Worm (Caenorhabditis elegans): ENCODE data around the gene C18D4.4.

The C18D4.4 gene

ce11 chrV:17513831-17514230 is 17.5 kb downstream of the C18D4.4 start:
- TF ChIP-seq ceh-19 (GFP tag; optimal IDR thresholded peaks at IDR 0.05) (no peak), rnt-1 (tag; optimal IDR thresholded peaks at IDR 0.05) (no peak), hlh-15 (tag; optimal IDR thresholded peaks at IDR 0.05) (no peak), fkh-6 (tag; optimal IDR thresholded peaks at IDR 0.05) (no peak), pros-1 (tag; optimal IDR thresholded peaks at IDR 0.05) (no peak), elt-4 (tag; optimal IDR thresholded peaks at IDR 0.05) (no peak), mec-3 (tag; optimal IDR thresholded peaks at IDR 0.05; ENCODE audit: borderline replicate concordance) (no peak), zip-5 (tag; optimal IDR thresholded peaks at IDR 0.05) (no peak), odd-2 (tag; optimal IDR thresholded peaks at IDR 0.05) (no peak), unc-3 (GFP tag; conservative IDR thresholded peaks at IDR 0.05) (no peak), unc-3 (tag; optimal IDR thresholded peaks at IDR 0.05) (no peak), C38D4.7 (GFP tag; optimal IDR thresholded peaks at IDR 0.05) (no peak), ceh-30 (tag; optimal IDR thresholded peaks at IDR 0.05) (no peak), syd-9 (tag; optimal IDR thresholded peaks at IDR 0.05) (no peak), ztf-16 (tag; optimal IDR thresholded peaks at IDR 0.05) (no peak), ama-1 (optimal IDR thresholded peaks at IDR 0.05) (no peak), lin-11 (tag; optimal IDR thresholded peaks at IDR 0.05) (no peak), gmeb-2 (tag; optimal IDR thresholded peaks at IDR 0.05) (no peak), pat-9 (tag; optimal IDR thresholded peaks at IDR 0.05) (no peak)

ce11 chrV:17512763-17513162 is 18.5 kb downstream of the C18D4.4 start:
- TF ChIP-seq ceh-45 (GFP tag; IDR thresholded peaks at IDR 0.05) (no peak), pag-3 (tag; optimal IDR thresholded peaks at IDR 0.05; ENCODE audit: borderline replicate concordance) (peak; percentile 78)

- TF ChIP-seq unc-55 (GFP tag; optimal IDR thresholded peaks at IDR 0.05), result no peak
- TF ChIP-seq hlh-13 (GFP tag; optimal IDR thresholded peaks at IDR 0.05), result no peak
- no peak for TF ChIP-seq ceh-19 (GFP tag; optimal IDR thresholded peaks at IDR 0.05)
Observed at ce11 chrV:17508493-17508892, 22.8 kb downstream of the C18D4.4 start, which contains the start of gene srw-32. TSS of gene srw-32 (plus strand) at chrV:17508793.

ce11 chrV:17506289-17506688 is 25.0 kb downstream of the C18D4.4 start, which contains the start of gene srw-31:
TSS of gene srw-31 (plus strand) at chrV:17506589.
- no peak for TF ChIP-seq ceh-45 (GFP tag; IDR thresholded peaks at IDR 0.05)
- no peak for TF ChIP-seq lin-11 (tag; optimal IDR thresholded peaks at IDR 0.05)
- TF ChIP-seq unc-55 (GFP tag; optimal IDR thresholded peaks at IDR 0.05), result no peak
- no peak for TF ChIP-seq ceh-22 (tag; optimal IDR thresholded peaks at IDR 0.05)
- no peak for TF ChIP-seq ets-4 (tag; optimal IDR thresholded peaks at IDR 0.05)
- no peak for TF ChIP-seq npax-4 (tag; optimal IDR thresholded peaks at IDR 0.05)
- TF ChIP-seq ceh-34 (tag; optimal IDR thresholded peaks at IDR 0.05), result no peak
- no peak for TF ChIP-seq ceh-30 (tag; optimal IDR thresholded peaks at IDR 0.05)
- no peak for TF ChIP-seq sox-2 (GFP tag; IDR thresholded peaks at IDR 0.05)
- no peak for TF ChIP-seq dmd-4 (tag; optimal IDR thresholded peaks at IDR 0.05; ENCODE audit: borderline replicate concordance)
- TF ChIP-seq pat-9 (tag; optimal IDR thresholded peaks at IDR 0.05), result no peak
- TF ChIP-seq pha-2 (tag; optimal IDR thresholded peaks at IDR 0.05), result no peak
- TF ChIP-seq fax-1 (tag; optimal IDR thresholded peaks at IDR 0.05), result no peak
- no peak for TF ChIP-seq unc-86 (tag; optimal IDR thresholded peaks at IDR 0.05)
- TF ChIP-seq syd-9 (tag; optimal IDR thresholded peaks at IDR 0.05), result no peak
- no peak for TF ChIP-seq odd-2 (tag; optimal IDR thresholded peaks at IDR 0.05)
- no peak for TF ChIP-seq ceh-24 (tag; optimal IDR thresholded peaks at IDR 0.05)
- no peak for TF ChIP-seq ref-2 (tag; optimal IDR thresholded peaks at IDR 0.05)
- no peak for TF ChIP-seq ceh-14 (tag; optimal IDR thresholded peaks at IDR 0.05)

ce11 chrV:17500055-17500454 is 31.3 kb downstream of the C18D4.4 start:
- TF ChIP-seq C08G9.2 (tag; optimal IDR thresholded peaks at IDR 0.05) (no peak), zip-5 (tag; optimal IDR thresholded peaks at IDR 0.05) (no peak), F13H6.1 (tag; optimal IDR thresholded peaks at IDR 0.05) (no peak), nhr-11 (tag; optimal IDR thresholded peaks at IDR 0.05) (no peak), pros-1 (tag; optimal IDR thresholded peaks at IDR 0.05) (no peak)

All from whole organism, late embryonic.